Worm (Caenorhabditis elegans) whole organism, L1 larva: ENCODE results near the gene C05D12.7.

ENCODE experiments used
- C34B4.2 ChIP-seq: sonication (generic microtip); optimal IDR thresholded peaks from 2 replicates; lab custom pipeline; 2017; ENCODE audit warnings: mild to moderate bottlenecking, missing genetic modification characterization, missing compliant biosample characterization
- alr-1 ChIP-seq: fragments of 200-800 bp; sonication (Bioruptor generic); optimal IDR thresholded peaks from 2 replicates; lab custom pipeline; 2018; ENCODE audit warnings: borderline replicate concordance, mild to moderate bottlenecking, missing genetic modification characterization, missing compliant biosample characterization
- aly-2 ChIP-seq: fragments of 150-350 bp; optimal IDR thresholded peaks from 2 replicates; lab custom pipeline; 2014; ENCODE audit warnings: missing biosample characterization, missing genetic modification characterization
- ama-1 ChIP-seq: fragments of 150-350 bp; optimal IDR thresholded peaks from 2 replicates; lab custom pipeline; 2014
- dpl-1 ChIP-seq, 3 experiments: fragments of 150-350 bp in 2 of 3; sonication (generic microtip) in 1 of 3; optimal IDR thresholded peaks; 2 replicates each; lab custom pipeline; 2014 to 2017; ENCODE audit warnings: missing biosample characterization in 3 of 3, missing genetic modification characterization in 3 of 3, missing genetic modification reagents in 3 of 3
- efl-1 ChIP-seq, 4 experiments: fragments of 150-350 bp; optimal IDR thresholded peaks in 3 of 4; peaks in 1 of 4; 1 replicate in 1 of 4; 2 replicates in 3 of 4; lab custom pipeline; 2014; ENCODE audit warnings: missing biosample characterization in 2 of 4, missing genetic modification characterization in 2 of 4, missing genetic modification reagents in 2 of 4
- tbx-2 ChIP-seq: sonication (generic microtip); optimal IDR thresholded peaks from 2 replicates; lab custom pipeline; 2016; ENCODE audit warnings: missing genetic modification characterization, missing compliant biosample characterization
- unc-130 ChIP-seq: fragments of 150-350 bp; optimal IDR thresholded peaks from 2 replicates; lab custom pipeline; 2017; ENCODE audit warnings: missing biosample characterization, missing genetic modification characterization, inconsistent platforms
- unc-62 ChIP-seq: fragments of 150-350 bp; optimal IDR thresholded peaks from 2 replicates; lab custom pipeline; 2014; ENCODE audit warnings: missing biosample characterization, missing genetic modification reagents, missing genetic modification characterization

DNA sequence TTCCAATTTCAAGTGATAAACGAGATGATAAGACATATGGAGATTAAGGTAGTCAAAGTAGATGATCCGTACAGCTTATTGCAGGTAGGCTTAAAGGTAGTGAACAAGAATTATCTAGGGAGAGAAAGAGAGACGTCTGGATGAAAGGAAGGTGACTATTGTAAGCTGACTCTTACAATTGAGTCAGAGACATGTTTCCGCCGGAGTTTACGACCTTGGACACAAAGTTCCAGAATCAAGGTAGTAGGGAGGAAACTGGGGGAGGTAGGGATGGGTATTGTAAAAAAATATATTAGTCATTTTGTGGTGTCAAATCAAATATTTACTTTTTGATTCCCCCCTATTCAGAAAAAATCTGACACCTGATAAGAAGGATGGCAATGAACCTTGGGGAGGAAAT, 17.5 kb upstream of the C05D12.7 start:
- TF ChIP-seq dpl-1 (GFP tag; optimal IDR thresholded peaks at IDR 0.05; lab: Kevin White, UChicago): no peak
- TF ChIP-seq C34B4.2 (tag; lab: Kevin White, UChicago): no peak
- no peak for TF ChIP-seq tbx-2 (tag; lab: Kevin White, UChicago)
- TF ChIP-seq unc-62 (GFP tag; lab: Kevin White, UChicago): no peak
- no peak for TF ChIP-seq ama-1 (lab: Kevin White, UChicago)
- no peak for TF ChIP-seq alr-1 (tag; lab: Kevin White, UChicago)
- no peak for TF ChIP-seq efl-1 (optimal IDR thresholded peaks at IDR 0.05; lab: Kevin White, UChicago)
- no peak for TF ChIP-seq efl-1 (GFP tag; optimal IDR thresholded peaks at IDR 0.05 in 1 of 2; lab: Kevin White, UChicago)
- no peak for TF ChIP-seq unc-130 (tag; lab: Kevin White, UChicago)
- TF ChIP-seq aly-2: no peak
